Worm (Caenorhabditis elegans): ENCODE data around the gene Y38C1AA.19.

The Y38C1AA.19 gene

ce11 chrIV:192046-192445 lies 32.1 kb downstream of the Y38C1AA.19 start, which contains the start of gene Y38C1AA.12:
Gene Y38C1AA.12, plus strand, starts transcription at chrIV:192256.
- TF ChIP-seq ztf-23 (GFP tag; IDR thresholded peaks at IDR 0.05) (peak; percentile 70; the same call in 1 of the 2 replicates), ztf-29 (GFP tag; IDR thresholded peaks at IDR 0.05) (no peak), tab-1 (GFP tag; IDR thresholded peaks at IDR 0.05) (no peak), cog-1 (tag; optimal IDR thresholded peaks at IDR 0.05) (peak; percentile 74), flt-1 (GFP tag; IDR thresholded peaks at IDR 0.05) (peak; percentile 84), T22C8.4 (GFP tag; IDR thresholded peaks at IDR 0.05) (no peak), ref-1 (GFP tag; conservative IDR thresholded peaks at IDR 0.05) (no peak)

ce11 chrIV:194442-194841 lies 34.5 kb downstream of the Y38C1AA.19 start, which contains the start of gene csn-3:
Gene csn-3, plus strand, starts transcription at chrIV:194742.
- TF ChIP-seq med-1 (GFP tag; optimal IDR thresholded peaks at IDR 0.05; ENCODE audit: insufficient read depth) (no peak), flt-1 (GFP tag; IDR thresholded peaks at IDR 0.05) (no peak), T22C8.4 (GFP tag; IDR thresholded peaks at IDR 0.05) (no peak), ref-1 (GFP tag; conservative IDR thresholded peaks at IDR 0.05) (no peak), ztf-23 (GFP tag; IDR thresholded peaks at IDR 0.05) (no peak), klf-2 (GFP tag; conservative IDR thresholded peaks at IDR 0.05) (no peak), ztf-29 (GFP tag; IDR thresholded peaks at IDR 0.05) (no peak), tab-1 (GFP tag; IDR thresholded peaks at IDR 0.05) (no peak), cog-1 (tag; optimal IDR thresholded peaks at IDR 0.05) (no peak)

ce11 chrIV:202921-203652 lies 43.1 kb downstream of the Y38C1AA.19 start, which contains the start of gene gfrp-1:
Gene gfrp-1, plus strand, starts transcription at chrIV:203602.
- no peak for TF ChIP-seq T22C8.4 (GFP tag; IDR thresholded peaks at IDR 0.05)
- no peak for TF ChIP-seq ztf-29 (GFP tag; IDR thresholded peaks at IDR 0.05)
- TF ChIP-seq med-1 (GFP tag; optimal IDR thresholded peaks at IDR 0.05; ENCODE audit: insufficient read depth) = no peak
- TF ChIP-seq klf-2 (GFP tag; conservative IDR thresholded peaks at IDR 0.05) = no peak
- no peak for TF ChIP-seq tab-1 (GFP tag; IDR thresholded peaks at IDR 0.05)
- no peak for TF ChIP-seq flt-1 (GFP tag; IDR thresholded peaks at IDR 0.05)
- no peak for TF ChIP-seq ztf-23 (GFP tag; IDR thresholded peaks at IDR 0.05)
- no peak for TF ChIP-seq ref-1 (GFP tag; conservative IDR thresholded peaks at IDR 0.05)
- no peak for TF ChIP-seq cog-1 (tag; optimal IDR thresholded peaks at IDR 0.05)

DNA sequence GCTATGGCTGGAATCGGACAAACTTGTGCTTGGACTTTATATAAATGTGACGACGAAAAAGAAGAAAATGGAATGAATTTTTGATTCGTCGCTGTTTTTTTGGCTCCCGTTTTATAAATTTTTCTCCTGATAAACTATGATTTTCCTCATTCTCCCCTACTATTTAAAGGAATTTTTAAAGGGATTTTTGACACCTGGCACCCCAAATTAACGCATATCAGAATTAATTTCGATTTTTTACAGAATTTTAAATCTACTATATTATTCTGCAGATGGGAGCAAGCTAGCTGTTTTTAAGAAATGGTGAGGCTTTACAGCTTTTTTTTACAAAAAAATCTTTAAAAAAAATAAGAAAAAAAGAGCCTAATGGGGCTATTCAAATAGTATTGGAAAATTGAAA lies 45.0 kb downstream of the Y38C1AA.19 start, which contains the start of gene coa-1:
TSS of gene coa-1 (plus strand) at position 301 of the 400 bp plus-strand sequence.
- no peak for TF ChIP-seq med-1 (GFP tag; optimal IDR thresholded peaks at IDR 0.05; ENCODE audit: insufficient read depth)
- no peak for TF ChIP-seq cog-1 (tag; optimal IDR thresholded peaks at IDR 0.05)
- no peak for TF ChIP-seq T22C8.4 (GFP tag; IDR thresholded peaks at IDR 0.05)

ce11 chrIV:207885-208284 lies 47.9 kb downstream of the Y38C1AA.19 start, which contains the start of gene Y38C1AA.1:
Gene Y38C1AA.1, plus strand, starts transcription at chrIV:208185.
- TF ChIP-seq tab-1 (GFP tag; IDR thresholded peaks at IDR 0.05) (no peak), ref-1 (GFP tag; conservative IDR thresholded peaks at IDR 0.05) (no peak), flt-1 (GFP tag; IDR thresholded peaks at IDR 0.05) (no peak), ztf-23 (GFP tag; IDR thresholded peaks at IDR 0.05) (no peak), cog-1 (tag; optimal IDR thresholded peaks at IDR 0.05) (no peak), ztf-29 (GFP tag; IDR thresholded peaks at IDR 0.05) (no peak), med-1 (GFP tag; optimal IDR thresholded peaks at IDR 0.05; ENCODE audit: insufficient read depth) (no peak)

ce11 chrIV:210591-210990 lies 50.6 kb downstream of the Y38C1AA.19 start:
- TF ChIP-seq cog-1 (tag; optimal IDR thresholded peaks at IDR 0.05) = peak; percentile 27
- no peak for TF ChIP-seq tab-1 (GFP tag; IDR thresholded peaks at IDR 0.05)
